Worm (Caenorhabditis elegans) whole organism, young adult: Measurements from ENCODE around the gene arrd-13.

Experiments used
- Y53G8AR.9 ChIP-seq: fragments of 200-800 bp; sonication (Bioruptor generic); conservative IDR thresholded peaks from 2 replicates; pipeline ENCODE4 v1.3.6; 2022; ENCODE audit warnings: missing genetic modification reagents, missing genetic modification characterization, missing compliant biosample characterization
- ama-1 ChIP-seq, 3 experiments: fragments of 150-350 bp in 1 of 3; sonication (generic microtip) in 2 of 3; optimal IDR thresholded peaks; 2 replicates each; lab custom pipeline; 2014 to 2018; ENCODE audit warnings: missing biosample characterization in 2 of 3, missing genetic modification characterization in 2 of 3, missing genetic modification reagents in 2 of 3
- cebp-2 ChIP-seq: fragments of 200-800 bp; sonication (Bioruptor generic); IDR thresholded peaks from 2 replicates; pipeline ENCODE4 v1.3.6; 2022; ENCODE audit warnings: missing genetic modification characterization, missing compliant biosample characterization
- nhr-90 ChIP-seq: sonication (generic microtip); optimal IDR thresholded peaks from 2 replicates; lab custom pipeline; 2016; ENCODE audit warnings: missing genotype, mild to moderate bottlenecking, missing genetic modification characterization, missing compliant biosample characterization
- pha-4 ChIP-seq: fragments of 150-350 bp; sonication (generic microtip); optimal IDR thresholded peaks from 2 replicates; lab custom pipeline; 2014; ENCODE audit warnings: missing biosample characterization, missing genetic modification reagents, missing genetic modification characterization
- somi-1 ChIP-seq: fragments of 200-800 bp; sonication (Bioruptor generic); optimal IDR thresholded peaks from 2 replicates; lab custom pipeline; 2018; ENCODE audit warnings: mild to moderate bottlenecking, missing genetic modification characterization, missing compliant biosample characterization
- unc-62 ChIP-seq: fragments of 150-350 bp; optimal IDR thresholded peaks from 2 replicates; lab custom pipeline; 2014; ENCODE audit warnings: missing biosample characterization, missing genetic modification reagents, missing genetic modification characterization

DNA sequence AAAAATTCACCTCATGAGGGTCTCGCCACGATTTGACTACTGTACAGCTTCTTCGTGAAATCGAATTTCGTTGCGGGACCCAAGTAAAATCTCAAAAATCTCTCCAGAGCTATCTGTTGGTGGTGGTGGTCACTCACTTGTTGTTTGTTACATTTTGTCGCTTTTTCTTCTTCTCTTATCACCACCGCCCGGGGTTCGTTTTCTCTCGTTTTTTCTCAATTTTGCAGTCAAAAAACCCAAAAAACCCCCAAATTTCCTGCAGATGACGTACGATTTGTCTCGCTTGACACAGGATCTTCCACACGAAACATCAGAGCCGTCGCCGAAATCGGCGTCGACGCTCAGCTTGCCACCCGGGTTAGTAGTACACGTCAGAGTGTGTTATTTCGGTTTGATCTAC, 22.1 kb upstream of the arrd-13 start, which contains the start of gene R06B9.5:
- no peak for TF ChIP-seq ama-1 (optimal IDR thresholded peaks at IDR 0.05; lab: Kevin White, UChicago)
- TF ChIP-seq ama-1 (GFP tag; optimal IDR thresholded peaks at IDR 0.05; lab: Kevin White, UChicago): no peak
- TF ChIP-seq Y53G8AR.9 (GFP tag; lab: Robert Waterston, UW): no peak
- no peak for TF ChIP-seq nhr-90
- TF ChIP-seq unc-62 (GFP tag; lab: Kevin White, UChicago): no peak
- TF ChIP-seq cebp-2 (GFP tag; lab: Robert Waterston, UW): no peak
- TF ChIP-seq somi-1: no peak
- no peak for TF ChIP-seq pha-4 (tag; lab: Kevin White, UChicago)
